Worm (Caenorhabditis elegans) whole organism, mixed stage, embryonic: ENCODE data around the gene M163.1.
"Not testable (repeated sequence)": the region's sequence is repeated elsewhere in the genome, so short reads cannot be mapped to it uniquely, and the experiment has no call there.

Experiments used
- M03D4.4 ChIP-seq: sonication (generic microtip); optimal IDR thresholded peaks from 2 replicates; lab custom pipeline; 2017; ENCODE audit warnings: mild to moderate bottlenecking, missing genetic modification characterization, missing compliant biosample characterization
- bed-3 ChIP-seq: fragments of 200-800 bp; sonication (Bioruptor generic); optimal IDR thresholded peaks from 3 replicates; lab custom pipeline; 2018; ENCODE audit warnings: mild to moderate bottlenecking, missing genetic modification characterization, moderate library complexity, missing compliant biosample characterization
- blmp-1 ChIP-seq: fragments of 150-350 bp; optimal IDR thresholded peaks from 2 replicates; lab custom pipeline; 2014; ENCODE audit warnings: missing biosample characterization, missing genetic modification characterization
- ceh-43 ChIP-seq: fragments of 200-800 bp; sonication (Bioruptor generic); optimal IDR thresholded peaks from 2 replicates; lab custom pipeline; 2018; ENCODE audit warnings: mild to moderate bottlenecking, missing genetic modification characterization, moderate library complexity, missing compliant biosample characterization
- ceh-83 ChIP-seq: fragments of 200-800 bp; sonication (Bioruptor generic); optimal IDR thresholded peaks from 2 replicates; lab custom pipeline; 2018; ENCODE audit warnings: mild to moderate bottlenecking, missing genetic modification characterization, missing compliant biosample characterization
- ces-1 ChIP-seq: fragments of 150-350 bp; optimal IDR thresholded peaks from 2 replicates; lab custom pipeline; 2014; ENCODE audit warnings: missing biosample characterization, missing genetic modification reagents, missing genetic modification characterization
- cnd-1 ChIP-seq: fragments of 200-800 bp; sonication (Bioruptor generic); optimal IDR thresholded peaks from 2 replicates; lab custom pipeline; 2018; ENCODE audit warnings: mild to moderate bottlenecking, missing genetic modification characterization, missing compliant biosample characterization
- drap-1 ChIP-seq: fragments of 200-800 bp; sonication (Bioruptor generic); optimal IDR thresholded peaks from 3 replicates; lab custom pipeline; 2018; ENCODE audit warnings: mild to moderate bottlenecking, missing genetic modification characterization, missing compliant biosample characterization
- elt-1 ChIP-seq: sonication (generic microtip); optimal IDR thresholded peaks from 2 replicates; lab custom pipeline; 2017; ENCODE audit warnings: missing genetic modification characterization, mild to moderate bottlenecking, missing compliant biosample characterization, antibody characterized with exemption, moderate library complexity, borderline replicate concordance; ENCODE audit not compliant: insufficient read depth
- elt-3 ChIP-seq: fragments of 150-350 bp; optimal IDR thresholded peaks from 2 replicates; lab custom pipeline; 2014; ENCODE audit warnings: missing biosample characterization, missing genetic modification characterization
- flh-1 ChIP-seq: fragments of 200-800 bp; sonication (Bioruptor generic); optimal IDR thresholded peaks from 2 replicates; lab custom pipeline; 2018; ENCODE audit warnings: mild to moderate bottlenecking, missing genetic modification characterization, moderate library complexity, missing compliant biosample characterization
- ham-2 ChIP-seq: fragments of 200-800 bp; sonication (Bioruptor generic); optimal IDR thresholded peaks from 2 replicates; lab custom pipeline; 2018; ENCODE audit warnings: mild to moderate bottlenecking, missing genetic modification characterization, missing compliant biosample characterization
- hlh-1 ChIP-seq: fragments of 150-350 bp; optimal IDR thresholded peaks from 2 replicates; lab custom pipeline; 2014; ENCODE audit warnings: missing biosample characterization, missing genetic modification reagents, missing genetic modification characterization
- lin-13 ChIP-seq: fragments of 150-350 bp; optimal IDR thresholded peaks from 2 replicates; lab custom pipeline; 2014; ENCODE audit warnings: missing biosample characterization, missing genetic modification characterization
- lin-32 ChIP-seq: fragments of 200-800 bp; sonication (Bioruptor generic); optimal IDR thresholded peaks from 2 replicates; lab custom pipeline; 2018; ENCODE audit warnings: mild to moderate bottlenecking, missing genetic modification characterization, missing compliant biosample characterization
- mab-5 ChIP-seq: fragments of 150-350 bp; optimal IDR thresholded peaks from 2 replicates; lab custom pipeline; 2014; ENCODE audit warnings: missing biosample characterization, missing genetic modification characterization
- mep-1 ChIP-seq: fragments of 150-350 bp; optimal IDR thresholded peaks from 2 replicates; lab custom pipeline; 2017; ENCODE audit warnings: missing biosample characterization, missing genetic modification reagents, missing genetic modification characterization, inconsistent platforms
- mls-2 ChIP-seq: sonication (generic microtip); optimal IDR thresholded peaks from 2 replicates; lab custom pipeline; 2016; ENCODE audit warnings: mild to moderate bottlenecking, missing genetic modification characterization, moderate library complexity, missing compliant biosample characterization
- nhr-12 ChIP-seq: fragments of 150-350 bp; optimal IDR thresholded peaks from 2 replicates; lab custom pipeline; 2014; ENCODE audit warnings: missing biosample characterization, missing genetic modification characterization
- nhr-2 ChIP-seq: fragments of 150-350 bp; optimal IDR thresholded peaks from 2 replicates; lab custom pipeline; 2014; ENCODE audit warnings: missing biosample characterization, missing genetic modification characterization
- nhr-237 ChIP-seq: fragments of 150-350 bp; optimal IDR thresholded peaks from 2 replicates; lab custom pipeline; 2014; ENCODE audit warnings: missing biosample characterization, missing genetic modification characterization
- nhr-28 ChIP-seq: fragments of 150-350 bp; optimal IDR thresholded peaks from 2 replicates; lab custom pipeline; 2014; ENCODE audit warnings: missing biosample characterization, missing genetic modification characterization
- nhr-76 ChIP-seq: sonication (generic microtip); optimal IDR thresholded peaks from 2 replicates; lab custom pipeline; 2017; ENCODE audit warnings: missing biosample characterization, missing genetic modification characterization
- pha-4 ChIP-seq: fragments of 150-350 bp; optimal IDR thresholded peaks from 2 replicates; lab custom pipeline; 2018; ENCODE audit warnings: missing biosample characterization, missing genetic modification reagents, missing genetic modification characterization
- sem-2 ChIP-seq: fragments of 200-800 bp; sonication (Bioruptor generic); optimal IDR thresholded peaks from 2 replicates; lab custom pipeline; 2018; ENCODE audit warnings: mild to moderate bottlenecking, missing genetic modification characterization, missing compliant biosample characterization
- snpc-4 ChIP-seq: fragments of 150-350 bp; optimal IDR thresholded peaks from 2 replicates; lab custom pipeline; 2014; ENCODE audit warnings: missing biosample characterization, missing genetic modification characterization
- sptf-1 ChIP-seq: sonication (generic microtip); optimal IDR thresholded peaks from 2 replicates; lab custom pipeline; 2017; ENCODE audit warnings: mild to moderate bottlenecking, missing genetic modification characterization, moderate library complexity, missing compliant biosample characterization
- tbx-8 ChIP-seq: fragments of 200-800 bp; sonication (Bioruptor generic); optimal IDR thresholded peaks from 2 replicates; lab custom pipeline; 2018; ENCODE audit warnings: mild to moderate bottlenecking, missing genetic modification characterization, moderate library complexity, missing compliant biosample characterization
- unc-120 ChIP-seq: sonication (generic microtip); optimal IDR thresholded peaks from 2 replicates; lab custom pipeline; 2017; ENCODE audit warnings: missing genetic modification characterization, missing compliant biosample characterization; ENCODE audit not compliant: poor library complexity, severe bottlenecking
- unc-39 ChIP-seq: fragments of 150-350 bp; optimal IDR thresholded peaks from 2 replicates; lab custom pipeline; 2014; ENCODE audit warnings: missing biosample characterization, missing genetic modification characterization
- unc-62 ChIP-seq: fragments of 150-350 bp; optimal IDR thresholded peaks from 2 replicates; lab custom pipeline; 2014; ENCODE audit warnings: missing biosample characterization, missing genetic modification reagents, missing genetic modification characterization
- zip-8 ChIP-seq: fragments of 150-350 bp; optimal IDR thresholded peaks from 2 replicates; lab custom pipeline; 2014; ENCODE audit warnings: missing biosample characterization, missing genetic modification characterization
- ztf-11 ChIP-seq: fragments of 150-350 bp; optimal IDR thresholded peaks from 2 replicates; lab custom pipeline; 2014; ENCODE audit warnings: missing biosample characterization, missing genetic modification characterization

The M163.1 gene

ce11 chrX:14534596-14534995, 31.0 kb upstream of the M163.1 start:
- TF ChIP-seq mep-1 (no peak), flh-1 (no peak), tbx-8 (GFP tag; lab: Kevin White, UChicago) (no peak), lin-32 (GFP tag; lab: Kevin White, UChicago) (no peak), unc-62 (GFP tag; lab: Kevin White, UChicago) (no peak), nhr-12 (tag; lab: Kevin White, UChicago) (no peak), nhr-2 (no peak), snpc-4 (tag; lab: Kevin White, UChicago) (no peak), unc-120 (tag; lab: Kevin White, UChicago) (no peak), M03D4.4 (tag; lab: Kevin White, UChicago) (no peak), bed-3 (GFP tag; lab: Kevin White, UChicago) (no peak)

- TF ChIP-seq unc-62 (GFP tag; lab: Kevin White, UChicago), result no peak
- TF ChIP-seq pha-4 (tag; lab: Kevin White, UChicago), result no peak
- TF ChIP-seq cnd-1 (tag; lab: Kevin White, UChicago), result no peak
- no peak for TF ChIP-seq ces-1 (GFP tag; lab: Kevin White, UChicago)
- TF ChIP-seq lin-32 (GFP tag; lab: Kevin White, UChicago), result no peak
- TF ChIP-seq mep-1, result no peak
- TF ChIP-seq snpc-4 (tag; lab: Kevin White, UChicago), result no peak
- TF ChIP-seq lin-13 (tag; lab: Kevin White, UChicago), result no peak
- no peak for TF ChIP-seq ceh-43 (GFP tag; lab: Kevin White, UChicago)
- no peak for TF ChIP-seq sem-2
- no peak for TF ChIP-seq ceh-83
- TF ChIP-seq nhr-76 (tag; lab: Kevin White, UChicago), result no peak
- TF ChIP-seq unc-120 (tag; lab: Kevin White, UChicago), result no peak
- no peak for TF ChIP-seq unc-39 (tag; lab: Kevin White, UChicago)
- TF ChIP-seq ztf-11 (tag; lab: Kevin White, UChicago), result no peak
- no peak for TF ChIP-seq nhr-12 (tag; lab: Kevin White, UChicago)
- no peak for TF ChIP-seq bed-3 (GFP tag; lab: Kevin White, UChicago)
- TF ChIP-seq, all 35 proteins: peak for 0
These were observed 30.5 kb upstream of the M163.1 start, which contains the start of gene T24C2.5 for ce11 chrX:14534117-14534516. T24C2.5 (plus strand) TSS chrX:14534417.

ce11 chrX:14530107-14530506, 26.5 kb upstream of the M163.1 start, which contains the start of gene nspc-20:
nspc-20 (minus strand) TSS chrX:14530207.
- TF ChIP-seq mep-1, result no peak
- TF ChIP-seq hlh-1 (tag; lab: Kevin White, UChicago), result no peak
- TF ChIP-seq unc-62 (GFP tag; lab: Kevin White, UChicago), result no peak
- TF ChIP-seq blmp-1 (tag; lab: Kevin White, UChicago), result no peak
- TF ChIP-seq nhr-76 (tag; lab: Kevin White, UChicago), result no peak
- no peak for TF ChIP-seq lin-32 (GFP tag; lab: Kevin White, UChicago)
- no peak for TF ChIP-seq M03D4.4 (tag; lab: Kevin White, UChicago)
- no peak for TF ChIP-seq drap-1 (GFP tag; lab: Kevin White, UChicago)
- TF ChIP-seq zip-8 (tag; lab: Kevin White, UChicago), result no peak
- no peak for TF ChIP-seq cnd-1 (tag; lab: Kevin White, UChicago)
- no peak for TF ChIP-seq tbx-8 (GFP tag; lab: Kevin White, UChicago)
- no peak for TF ChIP-seq bed-3 (GFP tag; lab: Kevin White, UChicago)
- TF ChIP-seq ces-1 (GFP tag; lab: Kevin White, UChicago), result no peak
- TF ChIP-seq flh-1, result no peak
- TF ChIP-seq nhr-28 (tag; lab: Kevin White, UChicago), result no peak
- TF ChIP-seq elt-3 (tag; lab: Kevin White, UChicago), result no peak

ce11 chrX:14528399-14528798, 24.8 kb upstream of the M163.1 start, which contains the start of gene nspc-19:
nspc-19 (plus strand) TSS chrX:14528699.
- not testable (repeated sequence) for TF ChIP-seq ceh-43 (GFP tag; lab: Kevin White, UChicago); elt-1 (tag; lab: Kevin White, UChicago); drap-1 (GFP tag; lab: Kevin White, UChicago)

- TF ChIP-seq nhr-237 (tag; lab: Kevin White, UChicago), result no peak
- no peak for TF ChIP-seq nhr-28 (tag; lab: Kevin White, UChicago)
- no peak for TF ChIP-seq sptf-1 (tag; lab: Kevin White, UChicago)
- no peak for TF ChIP-seq unc-39 (tag; lab: Kevin White, UChicago)
- TF ChIP-seq flh-1, result no peak
- TF ChIP-seq unc-120 (tag; lab: Kevin White, UChicago), result no peak
- no peak for TF ChIP-seq mls-2 (tag; lab: Kevin White, UChicago)
- TF ChIP-seq drap-1 (GFP tag; lab: Kevin White, UChicago), result no peak
- no peak for TF ChIP-seq zip-8 (tag; lab: Kevin White, UChicago)
- no peak for TF ChIP-seq lin-32 (GFP tag; lab: Kevin White, UChicago)
- TF ChIP-seq elt-3 (tag; lab: Kevin White, UChicago), result no peak
- TF ChIP-seq ceh-43 (GFP tag; lab: Kevin White, UChicago), result no peak
- TF ChIP-seq nhr-2, result no peak
- no peak for TF ChIP-seq mab-5 (tag; lab: Kevin White, UChicago)
- no peak for TF ChIP-seq tbx-8 (GFP tag; lab: Kevin White, UChicago)
- no peak for TF ChIP-seq pha-4 (tag; lab: Kevin White, UChicago)
- TF ChIP-seq sem-2, result no peak
- TF ChIP-seq hlh-1 (tag; lab: Kevin White, UChicago), result no peak
- TF ChIP-seq ham-2, result no peak
These were observed 23.9 kb upstream of the M163.1 start, which contains the start of gene nspc-18 for ce11 chrX:14527559-14527958. nspc-18 (minus strand) TSS chrX:14527659.
